Worm (Caenorhabditis elegans) whole organism, L3 larva: ENCODE data around the gene fbxc-32.

ENCODE experiments used
- aly-2 ChIP-seq: fragments of 150-350 bp; optimal IDR thresholded peaks from 2 replicates; lab custom pipeline; 2014; ENCODE audit warnings: missing biosample characterization, missing genetic modification characterization
- ceh-82 ChIP-seq: fragments of 150-350 bp; optimal IDR thresholded peaks from 2 replicates; lab custom pipeline; 2014; ENCODE audit warnings: missing biosample characterization, missing genetic modification characterization
- elt-1 ChIP-seq: fragments of 150-350 bp; optimal IDR thresholded peaks from 2 replicates; lab custom pipeline; 2014; ENCODE audit warnings: missing biosample characterization, missing genetic modification characterization
- elt-3 ChIP-seq, 3 experiments: fragments of 150-350 bp in 1 of 3; sonication (generic microtip) in 2 of 3; optimal IDR thresholded peaks; 2 replicates in 2 of 3; 4 replicates in 1 of 3; lab custom pipeline; 2014 to 2017; ENCODE audit warnings: missing biosample characterization in 3 of 3, missing genetic modification characterization in 3 of 3
- eor-1 ChIP-seq, 2 experiments: fragments of 150-350 bp; optimal IDR thresholded peaks; 2 replicates each; lab custom pipeline; 2014 to 2018; ENCODE audit warnings: missing biosample characterization in 2 of 2, missing genetic modification characterization in 2 of 2
- fkh-10 ChIP-seq: sonication (generic microtip); optimal IDR thresholded peaks from 2 replicates; lab custom pipeline; 2017; ENCODE audit warnings: missing biosample characterization, missing genetic modification reagents, missing genetic modification characterization
- lsy-12 ChIP-seq: sonication (generic microtip); optimal IDR thresholded peaks from 2 replicates; lab custom pipeline; 2016; ENCODE audit warnings: mild to moderate bottlenecking, missing genetic modification characterization, missing compliant biosample characterization
- nhr-28 ChIP-seq: fragments of 150-350 bp; optimal IDR thresholded peaks from 2 replicates; lab custom pipeline; 2014; ENCODE audit warnings: missing biosample characterization, missing genetic modification characterization
- pha-4 ChIP-seq: fragments of 150-350 bp; optimal IDR thresholded peaks from 2 replicates; lab custom pipeline; 2014; ENCODE audit warnings: missing biosample characterization, missing genetic modification reagents, missing genetic modification characterization
- snpc-4 ChIP-seq: fragments of 150-350 bp; optimal IDR thresholded peaks from 2 replicates; lab custom pipeline; 2014; ENCODE audit warnings: missing biosample characterization, missing genetic modification characterization
- tbx-2 ChIP-seq: sonication (generic microtip); optimal IDR thresholded peaks from 2 replicates; lab custom pipeline; 2016; ENCODE audit warnings: mild to moderate bottlenecking, missing genetic modification characterization, missing compliant biosample characterization
- unc-39 ChIP-seq: sonication (generic microtip); optimal IDR thresholded peaks from 4 replicates; lab custom pipeline; 2017; ENCODE audit warnings: missing biosample characterization, missing genetic modification characterization
- zag-1 ChIP-seq: fragments of 150-350 bp; optimal IDR thresholded peaks from 2 replicates; lab custom pipeline; 2014; ENCODE audit warnings: missing biosample characterization, missing genetic modification characterization
- ztf-11 ChIP-seq: fragments of 150-350 bp; optimal IDR thresholded peaks from 2 replicates; lab custom pipeline; 2014; ENCODE audit warnings: missing biosample characterization, missing genetic modification characterization

- TF ChIP-seq snpc-4 (tag; lab: Kevin White, UChicago): no peak
- TF ChIP-seq unc-39 (tag; lab: Kevin White, UChicago): no peak
- no peak for TF ChIP-seq aly-2 (tag; lab: Kevin White, UChicago)
- TF ChIP-seq elt-1 (tag; lab: Kevin White, UChicago): no peak
- TF ChIP-seq zag-1 (tag; lab: Kevin White, UChicago): no peak
- TF ChIP-seq ceh-82 (tag; lab: Kevin White, UChicago): no peak
- TF ChIP-seq eor-1 (tag; optimal IDR thresholded peaks at IDR 0.05; lab: Kevin White, UChicago): no peak
- no peak for TF ChIP-seq elt-3 (tag; optimal IDR thresholded peaks at IDR 0.05; lab: Kevin White, UChicago)
- no peak for TF ChIP-seq tbx-2 (tag; lab: Kevin White, UChicago)
- TF ChIP-seq pha-4 (tag; lab: Kevin White, UChicago): no peak
- TF ChIP-seq lsy-12 (tag; lab: Kevin White, UChicago): no peak
- no peak for TF ChIP-seq ztf-11 (tag; lab: Kevin White, UChicago)
- no peak for TF ChIP-seq nhr-28 (tag; lab: Kevin White, UChicago)
- TF ChIP-seq fkh-10 (GFP tag; lab: Kevin White, UChicago): no peak
Observed at ce11 chrII:909554-909953, 38.4 kb downstream of the fbxc-32 start, which contains the start of the genes fbxc-24 and fbxc-27.
